Worm (Caenorhabditis elegans) whole organism, L1 larva: ENCODE data around the gene ZK632.9.

Experiments
- C04F5.9 ChIP-seq: sonication (generic microtip); optimal IDR thresholded peaks from 2 replicates; lab custom pipeline; 2016; ENCODE audit warnings: missing genetic modification characterization, missing compliant biosample characterization
- C16A3.4 ChIP-seq: fragments of 150-350 bp; optimal IDR thresholded peaks from 2 replicates; lab custom pipeline; 2014; ENCODE audit warnings: missing biosample characterization, missing genetic modification characterization
- C34B4.2 ChIP-seq: sonication (generic microtip); optimal IDR thresholded peaks from 2 replicates; lab custom pipeline; 2017; ENCODE audit warnings: mild to moderate bottlenecking, missing genetic modification characterization, missing compliant biosample characterization
- F16B12.6 ChIP-seq: fragments of 150-350 bp; optimal IDR thresholded peaks from 2 replicates; lab custom pipeline; 2014; ENCODE audit warnings: missing biosample characterization, missing genetic modification characterization
- alr-1 ChIP-seq: fragments of 200-800 bp; sonication (Bioruptor generic); optimal IDR thresholded peaks from 2 replicates; lab custom pipeline; 2018; ENCODE audit warnings: borderline replicate concordance, mild to moderate bottlenecking, missing genetic modification characterization, missing compliant biosample characterization
- ama-1 ChIP-seq: fragments of 150-350 bp; optimal IDR thresholded peaks from 2 replicates; lab custom pipeline; 2014
- ceh-63 ChIP-seq: fragments of 200-800 bp; sonication (Bioruptor generic); optimal IDR thresholded peaks from 2 replicates; lab custom pipeline; 2018; ENCODE audit warnings: mild to moderate bottlenecking, missing genetic modification characterization, missing compliant biosample characterization
- ceh-88 ChIP-seq: fragments of 200-800 bp; sonication (Bioruptor generic); IDR thresholded peaks from 2 replicates; pipeline ENCODE4 v1.3.6; 2022; ENCODE audit warnings: missing genetic modification characterization, missing compliant biosample characterization
- dpl-1 ChIP-seq, 3 experiments: fragments of 150-350 bp in 2 of 3; sonication (generic microtip) in 1 of 3; optimal IDR thresholded peaks; 2 replicates each; lab custom pipeline; 2014 to 2017; ENCODE audit warnings: missing biosample characterization in 3 of 3, missing genetic modification characterization in 3 of 3, missing genetic modification reagents in 3 of 3
- dsc-1 ChIP-seq: sonication (generic microtip); optimal IDR thresholded peaks from 2 replicates; lab custom pipeline; 2016; ENCODE audit warnings: mild to moderate bottlenecking, missing genetic modification characterization, missing compliant biosample characterization
- efl-1 ChIP-seq, 4 experiments: fragments of 150-350 bp; optimal IDR thresholded peaks in 3 of 4; peaks in 1 of 4; 1 replicate in 1 of 4; 2 replicates in 3 of 4; lab custom pipeline; 2014; ENCODE audit warnings: missing biosample characterization in 2 of 4, missing genetic modification characterization in 2 of 4, missing genetic modification reagents in 2 of 4
- egl-27 ChIP-seq, 2 experiments: fragments of 150-350 bp in 1 of 2; sonication (generic microtip); optimal IDR thresholded peaks; 3 replicates each; lab custom pipeline; 2017 to 2018; ENCODE audit warnings: missing biosample characterization in 2 of 2, missing genetic modification characterization in 2 of 2, missing genetic modification reagents in 2 of 2
- elt-3 ChIP-seq, 6 experiments: fragments of 150-350 bp in 1 of 6; sonication (generic microtip); optimal IDR thresholded peaks; 2 replicates each; lab custom pipeline; 2017 to 2018; ENCODE audit warnings: missing biosample characterization in 6 of 6, missing genetic modification characterization in 6 of 6, inconsistent platforms in 1 of 6
- ets-5 ChIP-seq: fragments of 200-800 bp; sonication (Bioruptor generic); IDR thresholded peaks from 2 replicates; pipeline ENCODE4 v1.3.6; 2022; ENCODE audit warnings: missing genetic modification characterization, missing compliant biosample characterization
- fkh-4 ChIP-seq: sonication (generic microtip); optimal IDR thresholded peaks from 2 replicates; lab custom pipeline; 2016; ENCODE audit warnings: missing compliant biosample characterization, missing genetic modification characterization, borderline replicate concordance
- fkh-8 ChIP-seq: sonication (generic microtip); optimal IDR thresholded peaks from 2 replicates; lab custom pipeline; 2016; ENCODE audit warnings: mild to moderate bottlenecking, missing genetic modification characterization, missing compliant biosample characterization
- fos-1 ChIP-seq: fragments of 150-350 bp; optimal IDR thresholded peaks from 2 replicates; lab custom pipeline; 2014; ENCODE audit warnings: missing biosample characterization, missing genetic modification characterization
- grh-1 ChIP-seq: fragments of 200-800 bp; sonication (Bioruptor generic); IDR thresholded peaks from 2 replicates; pipeline ENCODE4 v1.3.6; 2022; ENCODE audit warnings: missing genetic modification reagents, missing genetic modification characterization, missing compliant biosample characterization
- hpl-2 ChIP-seq: fragments of 150-350 bp; optimal IDR thresholded peaks from 2 replicates; lab custom pipeline; 2014; ENCODE audit warnings: missing biosample characterization, missing genetic modification reagents, missing genetic modification characterization
- isw-1 ChIP-seq: fragments of 200-800 bp; sonication (Bioruptor generic); IDR thresholded peaks from 2 replicates; pipeline ENCODE4 v1.3.6; 2022; ENCODE audit warnings: missing genetic modification characterization, missing compliant biosample characterization
- lin-13 ChIP-seq: fragments of 150-350 bp; optimal IDR thresholded peaks from 2 replicates; lab custom pipeline; 2014; ENCODE audit warnings: missing biosample characterization, missing genetic modification reagents, missing genetic modification characterization
- lin-14 ChIP-seq: fragments of 200-800 bp; sonication (Bioruptor generic); optimal IDR thresholded peaks from 2 replicates; lab custom pipeline; 2018; ENCODE audit warnings: mild to moderate bottlenecking, missing genetic modification characterization, moderate library complexity, missing compliant biosample characterization
- lin-35 ChIP-seq, 2 experiments: fragments of 150-350 bp; optimal IDR thresholded peaks; 2 replicates each; lab custom pipeline; 2014; ENCODE audit warnings: missing biosample characterization in 2 of 2, missing genetic modification characterization in 2 of 2, missing genetic modification reagents in 2 of 2
- lsy-2 ChIP-seq, 2 experiments: fragments of 150-350 bp; optimal IDR thresholded peaks; 2 replicates each; lab custom pipeline; 2014; ENCODE audit warnings: missing biosample characterization in 2 of 2, missing genetic modification characterization in 2 of 2
- mep-1 ChIP-seq: fragments of 150-350 bp; optimal IDR thresholded peaks from 2 replicates; lab custom pipeline; 2014; ENCODE audit warnings: missing biosample characterization, missing genetic modification characterization
- nhr-237 ChIP-seq: fragments of 150-350 bp; optimal IDR thresholded peaks from 2 replicates; lab custom pipeline; 2014; ENCODE audit warnings: missing biosample characterization, missing genetic modification characterization
- nhr-47 ChIP-seq: sonication (generic microtip); optimal IDR thresholded peaks from 2 replicates; lab custom pipeline; 2016; ENCODE audit warnings: mild to moderate bottlenecking, missing genetic modification characterization, moderate library complexity, missing compliant biosample characterization
- nhr-71 ChIP-seq: sonication (generic microtip); optimal IDR thresholded peaks from 2 replicates; lab custom pipeline; 2016; ENCODE audit warnings: mild to moderate bottlenecking, missing genetic modification characterization, moderate library complexity, missing compliant biosample characterization
- nhr-76 ChIP-seq: sonication (generic microtip); optimal IDR thresholded peaks from 2 replicates; lab custom pipeline; 2017; ENCODE audit warnings: missing biosample characterization, missing genetic modification characterization
- nhr-77 ChIP-seq: fragments of 150-350 bp; optimal IDR thresholded peaks from 2 replicates; lab custom pipeline; 2014; ENCODE audit warnings: missing biosample characterization, missing genetic modification characterization
- nhr-84 ChIP-seq: sonication (generic microtip); optimal IDR thresholded peaks from 2 replicates; lab custom pipeline; 2017; ENCODE audit warnings: missing biosample characterization, missing genetic modification characterization
- nhr-85 ChIP-seq: sonication (generic microtip); peaks from one replicate; lab custom pipeline; 2016; ENCODE audit warnings: missing genetic modification characterization, inconsistent platforms, missing compliant biosample characterization
- nhr-90 ChIP-seq: sonication (generic microtip); optimal IDR thresholded peaks from 2 replicates; lab custom pipeline; 2016; ENCODE audit warnings: mild to moderate bottlenecking, missing genetic modification characterization, missing compliant biosample characterization; ENCODE audit not compliant: poor library complexity
- pax-3 ChIP-seq: fragments of 200-800 bp; sonication (Bioruptor generic); optimal IDR thresholded peaks from 2 replicates; lab custom pipeline; 2018; ENCODE audit warnings: mild to moderate bottlenecking, missing genetic modification characterization, moderate library complexity, missing compliant biosample characterization
- pqm-1 ChIP-seq: sonication (generic microtip); optimal IDR thresholded peaks from 3 replicates; lab custom pipeline; 2017; ENCODE audit warnings: missing biosample characterization, missing genetic modification characterization
- rnt-1 ChIP-seq: sonication (generic microtip); optimal IDR thresholded peaks from 2 replicates; lab custom pipeline; 2016; ENCODE audit warnings: mild to moderate bottlenecking, missing genetic modification characterization, moderate library complexity, missing compliant biosample characterization
- snpc-4 ChIP-seq: fragments of 150-350 bp; optimal IDR thresholded peaks from 2 replicates; lab custom pipeline; 2014; ENCODE audit warnings: missing biosample characterization, missing genetic modification characterization
- snu-23 ChIP-seq: sonication (generic microtip); optimal IDR thresholded peaks from 2 replicates; lab custom pipeline; 2016; ENCODE audit warnings: missing genetic modification characterization, missing compliant biosample characterization
- sox-4 ChIP-seq: sonication (generic microtip); optimal IDR thresholded peaks from 2 replicates; lab custom pipeline; 2016; ENCODE audit warnings: missing genetic modification characterization, missing compliant biosample characterization
- sup-37 ChIP-seq: fragments of 200-800 bp; sonication (Bioruptor generic); optimal IDR thresholded peaks from 2 replicates; lab custom pipeline; 2018; ENCODE audit warnings: mild to moderate bottlenecking, missing genetic modification characterization, missing compliant biosample characterization
- swsn-7 ChIP-seq: sonication (generic microtip); optimal IDR thresholded peaks from 2 replicates; lab custom pipeline; 2016; ENCODE audit warnings: missing genetic modification characterization, missing compliant biosample characterization
- tbx-2 ChIP-seq: sonication (generic microtip); optimal IDR thresholded peaks from 2 replicates; lab custom pipeline; 2016; ENCODE audit warnings: missing genetic modification characterization, missing compliant biosample characterization
- tlp-1 ChIP-seq: fragments of 150-350 bp; optimal IDR thresholded peaks from 2 replicates; lab custom pipeline; 2014; ENCODE audit warnings: missing biosample characterization, missing genetic modification characterization
- unc-30 ChIP-seq: sonication (generic microtip); optimal IDR thresholded peaks from 2 replicates; lab custom pipeline; 2017; ENCODE audit warnings: missing biosample characterization, missing genetic modification characterization
- unc-62 ChIP-seq: fragments of 150-350 bp; optimal IDR thresholded peaks from 2 replicates; lab custom pipeline; 2014; ENCODE audit warnings: missing biosample characterization, missing genetic modification reagents, missing genetic modification characterization
- vab-15 ChIP-seq: sonication (generic microtip); optimal IDR thresholded peaks from 2 replicates; lab custom pipeline; 2017; ENCODE audit warnings: missing genotype, mild to moderate bottlenecking, missing genetic modification characterization, missing compliant biosample characterization
- zip-4 ChIP-seq: fragments of 200-800 bp; sonication (Bioruptor generic); optimal IDR thresholded peaks from 2 replicates; lab custom pipeline; 2018; ENCODE audit warnings: mild to moderate bottlenecking, missing genetic modification characterization, moderate library complexity, missing compliant biosample characterization
- ztf-11 ChIP-seq, 2 experiments: sonication (generic microtip); optimal IDR thresholded peaks; 2 replicates each; lab custom pipeline; 2016 to 2017; ENCODE audit warnings: missing genetic modification characterization in 2 of 2, missing biosample characterization in 1 of 2, missing compliant biosample characterization in 1 of 2

The ZK632.9 gene

DNA sequence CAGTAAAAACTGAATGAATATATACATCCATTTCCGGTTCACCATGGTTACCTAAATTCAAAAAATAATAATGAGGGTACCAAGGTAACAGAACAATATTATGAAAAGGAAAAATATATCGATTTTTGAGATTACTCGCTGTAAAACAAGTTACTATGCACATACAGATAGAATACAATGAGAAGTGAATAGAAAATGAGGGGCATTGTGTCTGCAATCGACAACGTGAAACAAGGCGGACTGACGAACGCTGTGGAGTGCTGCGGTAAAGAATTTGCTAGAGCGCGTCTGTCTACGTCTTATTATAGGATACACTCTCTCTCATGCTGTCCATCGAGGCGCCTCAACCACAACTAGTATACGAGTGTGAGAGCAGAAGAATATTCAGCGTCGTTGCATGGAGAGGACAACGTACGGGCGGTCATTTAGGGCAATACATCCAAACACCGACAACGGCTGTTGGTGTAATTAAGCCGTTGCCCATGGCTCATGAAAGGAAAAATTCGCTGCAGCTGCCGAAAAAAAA lies 8.1 kb downstream of the ZK632.9 start, which contains the start of gene cnx-1:
Gene cnx-1, minus strand, starts transcription at position 51 of the 526 bp plus-strand sequence.
- TF ChIP-seq nhr-71: peak; percentile 14
- TF ChIP-seq unc-62 (GFP tag; lab: Kevin White, UChicago): no peak
- peak; percentile 6 to 42 for TF ChIP-seq lin-35 (GFP tag; optimal IDR thresholded peaks at IDR 0.05; lab: Kevin White, UChicago)
- TF ChIP-seq efl-1 (optimal IDR thresholded peaks at IDR 0.05; lab: Kevin White, UChicago): no peak
- peak in 1 of 2 experiments; percentile 5 for TF ChIP-seq efl-1 (GFP tag; optimal IDR thresholded peaks at IDR 0.05 in 1 of 2; lab: Kevin White, UChicago)
- TF ChIP-seq lin-14 (GFP tag; lab: Kevin White, UChicago): peak; percentile 76
- peak in 1 of 3 experiments; percentile 8 for TF ChIP-seq dpl-1 (GFP tag; optimal IDR thresholded peaks at IDR 0.05; lab: Kevin White, UChicago)
- no peak for TF ChIP-seq zip-4 (GFP tag; lab: Kevin White, UChicago)
- TF ChIP-seq lsy-2 (tag; optimal IDR thresholded peaks at IDR 0.05; lab: Kevin White, UChicago): peak in 1 of 2 experiments; percentile 30
- TF ChIP-seq snu-23: peak; percentile 39
- peak; percentile 49 for TF ChIP-seq F16B12.6 (tag; lab: Kevin White, UChicago)
- peak; percentile 36 for TF ChIP-seq fkh-8 (tag; lab: Kevin White, UChicago)
- TF ChIP-seq rnt-1 (tag; lab: Kevin White, UChicago): peak; percentile 3
- TF ChIP-seq fos-1 (tag; lab: Kevin White, UChicago): no peak
- peak; percentile 37 for TF ChIP-seq mep-1 (tag; lab: Kevin White, UChicago)

DNA sequence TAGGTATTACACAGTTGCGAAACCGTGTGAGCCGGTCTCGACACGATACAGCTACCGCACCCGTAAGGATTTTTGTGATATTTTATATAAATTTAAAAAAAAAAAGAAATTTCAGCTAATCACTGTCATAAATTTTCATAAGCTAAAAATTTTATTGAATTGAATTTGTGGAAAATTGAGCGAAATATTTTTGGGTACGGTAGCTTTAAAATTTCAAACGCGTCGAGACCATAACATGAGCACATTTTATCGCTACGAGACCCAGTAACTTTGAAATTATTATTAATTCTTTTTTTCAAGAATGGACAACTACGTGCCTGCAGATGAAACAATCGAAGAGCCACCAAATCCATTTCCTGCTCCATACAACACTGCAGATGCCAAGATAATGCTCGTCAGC lies 12.1 kb downstream of the ZK632.9 start, which contains the start of gene ZK632.14:
Gene ZK632.14, plus strand, starts transcription at position 301 of the 400 bp plus-strand sequence.
- no peak for TF ChIP-seq nhr-90 (tag; lab: Kevin White, UChicago)
- no peak for TF ChIP-seq pax-3 (tag; lab: Kevin White, UChicago)
- TF ChIP-seq egl-27 (tag; optimal IDR thresholded peaks at IDR 0.05; lab: Kevin White, UChicago): no peak
- no peak for TF ChIP-seq C04F5.9 (tag; lab: Kevin White, UChicago)
- no peak for TF ChIP-seq dsc-1
- no peak for TF ChIP-seq grh-1 (GFP tag; lab: Robert Waterston, UW)
- TF ChIP-seq nhr-84 (tag; lab: Kevin White, UChicago): no peak
- TF ChIP-seq ets-5: no peak
- TF ChIP-seq nhr-237 (tag; lab: Kevin White, UChicago): no peak
- TF ChIP-seq pqm-1 (tag; lab: Kevin White, UChicago): no peak
- TF ChIP-seq sup-37 (GFP tag; lab: Kevin White, UChicago): no peak
- no peak for TF ChIP-seq fkh-8 (tag; lab: Kevin White, UChicago)
- TF ChIP-seq, all 84 proteins: peak for 0

DNA sequence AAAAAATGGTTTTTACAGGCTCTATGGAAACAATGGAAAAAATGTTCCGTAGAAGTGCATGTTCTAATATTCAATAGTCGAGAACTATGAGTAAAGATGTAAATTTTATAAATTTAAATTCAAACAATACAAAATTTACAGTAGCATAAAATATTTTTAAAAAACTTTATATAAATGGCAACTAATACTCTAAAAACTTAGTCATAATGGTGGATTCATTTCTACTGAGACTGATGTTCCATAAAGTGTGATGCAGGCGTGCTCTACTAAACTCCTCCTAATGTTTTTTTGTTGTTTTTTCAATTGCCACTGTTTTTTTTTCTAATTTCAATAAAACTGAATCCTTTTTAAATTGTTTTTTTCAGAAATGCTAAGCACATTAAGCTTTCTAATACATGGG lies 17.1 kb downstream of the ZK632.9 start, which contains the start of gene gtap-2:
Gene gtap-2, plus strand, starts transcription at position 366 of the 400 bp plus-strand sequence.
- TF ChIP-seq nhr-90 (tag; lab: Kevin White, UChicago) (peak; percentile 10), pqm-1 (tag; lab: Kevin White, UChicago) (no peak), lin-13 (GFP tag; lab: Kevin White, UChicago) (no peak), vab-15 (tag; lab: Kevin White, UChicago) (no peak), sox-4 (peak; percentile 1), ceh-88 (GFP tag; lab: Robert Waterston, UW) (no peak), snpc-4 (tag; lab: Kevin White, UChicago) (peak; percentile 34), nhr-47 (tag; lab: Kevin White, UChicago) (peak; percentile 54), alr-1 (tag; lab: Kevin White, UChicago) (no peak), rnt-1 (tag; lab: Kevin White, UChicago) (no peak), tbx-2 (tag; lab: Kevin White, UChicago) (no peak), unc-30 (tag; lab: Kevin White, UChicago) (no peak), elt-3 (tag; optimal IDR thresholded peaks at IDR 0.05; lab: Kevin White, UChicago) (no peak), snu-23 (peak; percentile 9), C34B4.2 (tag; lab: Kevin White, UChicago) (no peak), nhr-77 (tag; lab: Kevin White, UChicago) (no peak), C16A3.4 (tag; lab: Kevin White, UChicago) (peak; percentile 45), ztf-11 (tag; optimal IDR thresholded peaks at IDR 0.05; lab: Kevin White, UChicago) (no peak), dsc-1 (peak; percentile 14), hpl-2 (GFP tag; lab: Kevin White, UChicago) (no peak), swsn-7 (tag; lab: Kevin White, UChicago) (no peak), isw-1 (peak; percentile 18; the same call in 1 of the 2 replicates), nhr-76 (tag; lab: Kevin White, UChicago) (no peak), ceh-63 (GFP tag; lab: Kevin White, UChicago) (no peak), ama-1 (no peak), nhr-85 (tag; lab: Kevin White, UChicago) (no peak), tlp-1 (no peak), lsy-2 (tag; optimal IDR thresholded peaks at IDR 0.05; lab: Kevin White, UChicago) (peak; percentile 44 to 83), fkh-4 (tag; lab: Kevin White, UChicago) (no peak)
